Worm (Caenorhabditis elegans): Measurements from ENCODE around the gene fcmt-1.

Gene fcmt-1

ce11 chrII:11746782-11747288 lies 37.5 kb upstream of the fcmt-1 start (continued):
- TF ChIP-seq mdl-1 (tag; optimal IDR thresholded peaks at IDR 0.05), result no peak
- peak in 1 of 2 experiments; percentile 41 for TF ChIP-seq lin-35 (GFP tag; optimal IDR thresholded peaks at IDR 0.05)
- peak; percentile 39 for TF ChIP-seq fos-1 (tag; optimal IDR thresholded peaks at IDR 0.05)
- peak; percentile 72 for TF ChIP-seq mab-9 (GFP tag; IDR thresholded peaks at IDR 0.05)
- TF ChIP-seq zip-4 (GFP tag; optimal IDR thresholded peaks at IDR 0.05), result peak; percentile 34
- no peak for TF ChIP-seq aly-2 (tag; optimal IDR thresholded peaks at IDR 0.05)
- peak; percentile 72 for TF ChIP-seq swsn-7 (tag; optimal IDR thresholded peaks at IDR 0.05)
- no peak for TF ChIP-seq grh-1 (GFP tag; IDR thresholded peaks at IDR 0.05)
- TF ChIP-seq fkh-8 (tag; optimal IDR thresholded peaks at IDR 0.05), result peak; percentile 92
- peak; percentile 56 for TF ChIP-seq mef-2 (tag; optimal IDR thresholded peaks at IDR 0.05)
- peak; percentile 80 for TF ChIP-seq tbx-2 (tag; optimal IDR thresholded peaks at IDR 0.05)
- TF ChIP-seq tlp-1 (tag; optimal IDR thresholded peaks at IDR 0.05), result no peak
- peak; percentile 81 for TF ChIP-seq unc-86 (tag; optimal IDR thresholded peaks at IDR 0.05)
- no peak for TF ChIP-seq ces-1 (GFP tag; optimal IDR thresholded peaks at IDR 0.05)
- no peak for TF ChIP-seq fkh-4 (tag; optimal IDR thresholded peaks at IDR 0.05; ENCODE audit: borderline replicate concordance)
- no peak for TF ChIP-seq nhr-90 (tag; optimal IDR thresholded peaks at IDR 0.05; ENCODE audit: poor library complexity)
- TF ChIP-seq sox-4 (tag; optimal IDR thresholded peaks at IDR 0.05), result peak; percentile 48
- TF ChIP-seq lin-14 (GFP tag; optimal IDR thresholded peaks at IDR 0.05), result peak; percentile 93
- TF ChIP-seq C34B4.2 (tag; optimal IDR thresholded peaks at IDR 0.05), result no peak
- peak; percentile 71 for TF ChIP-seq dsc-1 (tag; optimal IDR thresholded peaks at IDR 0.05)
- TF ChIP-seq nhr-71 (tag; optimal IDR thresholded peaks at IDR 0.05), result peak; percentile 83
- peak; percentile 39 for TF ChIP-seq isw-1 (GFP tag; IDR thresholded peaks at IDR 0.05)
- TF ChIP-seq ets-5 (GFP tag; IDR thresholded peaks at IDR 0.05), result no peak
- TF ChIP-seq aha-1 (tag; optimal IDR thresholded peaks at IDR 0.05), result no peak
- TF ChIP-seq unc-62 (GFP tag; optimal IDR thresholded peaks at IDR 0.05), result no peak
- TF ChIP-seq blmp-1 (tag; optimal IDR thresholded peaks at IDR 0.05), result no peak
- no peak for TF ChIP-seq efl-3 (GFP tag; optimal IDR thresholded peaks at IDR 0.05)
- TF ChIP-seq hlh-4 (tag; optimal IDR thresholded peaks at IDR 0.05), result no peak
- peak; percentile 1 to 57 for TF ChIP-seq lsy-2 (tag; optimal IDR thresholded peaks at IDR 0.05)
- no peak for TF ChIP-seq mep-1 (tag; optimal IDR thresholded peaks at IDR 0.05)
- TF ChIP-seq ceh-88 (GFP tag; IDR thresholded peaks at IDR 0.05), result no peak
- no peak for TF ChIP-seq hlh-17 (GFP tag; optimal IDR thresholded peaks at IDR 0.05; ENCODE audit: borderline replicate concordance)
- no peak for TF ChIP-seq ama-1 (optimal IDR thresholded peaks at IDR 0.05)
- no peak for TF ChIP-seq alr-1 (tag; optimal IDR thresholded peaks at IDR 0.05; ENCODE audit: borderline replicate concordance)
- TF ChIP-seq irx-1 (tag; optimal IDR thresholded peaks at IDR 0.05), result peak; percentile 46
- no peak for TF ChIP-seq pqm-1 (tag; optimal IDR thresholded peaks at IDR 0.05)
- no peak for TF ChIP-seq elt-2 (tag; optimal IDR thresholded peaks at IDR 0.05)
- peak; percentile 31 for TF ChIP-seq ztf-4 (tag; optimal IDR thresholded peaks at IDR 0.05)
- no peak for TF ChIP-seq nhr-237 (tag; optimal IDR thresholded peaks at IDR 0.05)
- no peak for TF ChIP-seq pag-3 (tag; optimal IDR thresholded peaks at IDR 0.05; ENCODE audit: borderline replicate concordance, insufficient read depth)
- TF ChIP-seq nhr-28 (tag; optimal IDR thresholded peaks at IDR 0.05), result no peak
- no peak for TF ChIP-seq ceh-90 (tag; optimal IDR thresholded peaks at IDR 0.05)
- TF ChIP-seq nhr-20 (tag; optimal IDR thresholded peaks at IDR 0.05), result peak; percentile 41
- TF ChIP-seq unc-30 (tag; optimal IDR thresholded peaks at IDR 0.05), result no peak
- TF ChIP-seq sptf-1 (tag; optimal IDR thresholded peaks at IDR 0.05), result no peak
- peak; percentile 55 for TF ChIP-seq lir-3 (tag; optimal IDR thresholded peaks at IDR 0.05; ENCODE audit: poor library complexity)
- no peak for TF ChIP-seq sup-37 (GFP tag; optimal IDR thresholded peaks at IDR 0.05)
- TF ChIP-seq unc-98 (GFP tag; IDR thresholded peaks at IDR 0.05), result no peak
- TF ChIP-seq elt-3 (tag; optimal IDR thresholded peaks at IDR 0.05), result no peak
- peak; percentile 42 for TF ChIP-seq xbp-1 (tag; optimal IDR thresholded peaks at IDR 0.05)
- no peak for TF ChIP-seq Y116A8C.19 (tag; optimal IDR thresholded peaks at IDR 0.05; ENCODE audit: borderline replicate concordance)
- TF ChIP-seq skn-1 (tag; optimal IDR thresholded peaks at IDR 0.05), result peak; percentile 33
- TF ChIP-seq egl-13 (tag; optimal IDR thresholded peaks at IDR 0.05), result peak; percentile 69

All from whole organism, L1 larva.